Fruit fly (Drosophila melanogaster): ENCODE results near the gene Bgb.

dm6 chr3L:1615701-1616100 lies 23.8 kb upstream of the Bgb start, which contains the start of gene CG12105:
- TF ChIP-seq CG11617 (GFP tag; optimal IDR thresholded peaks at IDR 0.05) (no peak), Mnt (GFP tag; optimal IDR thresholded peaks at IDR 0.05) (no peak), Crg-1 (GFP tag; optimal IDR thresholded peaks at IDR 0.05) (no peak), kay (GFP tag; ENCODE audit: borderline replicate concordance) (no peak), ovo (GFP tag; optimal IDR thresholded peaks at IDR 0.05) (no peak), CG1620 (GFP tag; optimal IDR thresholded peaks at IDR 0.05) (no peak), cnc (optimal IDR thresholded peaks at IDR 0.05) (no peak), bab1 (GFP tag; optimal IDR thresholded peaks at IDR 0.05) (no peak), CG7101 (tag; optimal IDR thresholded peaks at IDR 0.05) (no peak)

All from whole organism, adult.